Worm (Caenorhabditis elegans) whole organism, early embryonic: ENCODE data around the gene C56E6.7.

Experiments used
- F13C5.2 ChIP-seq: sonication (generic microtip); optimal IDR thresholded peaks from 2 replicates; lab custom pipeline; 2017; ENCODE audit warnings: mild to moderate bottlenecking, missing genetic modification characterization, inconsistent platforms, missing compliant biosample characterization
- aly-1 ChIP-seq: sonication (generic microtip); optimal IDR thresholded peaks from 2 replicates; lab custom pipeline; 2016; ENCODE audit warnings: missing genetic modification characterization, missing compliant biosample characterization
- ama-1 ChIP-seq: fragments of 150-350 bp; optimal IDR thresholded peaks from 2 replicates; lab custom pipeline; 2014
- ceh-13 ChIP-seq: fragments of 200-800 bp; sonication (Bioruptor generic); optimal IDR thresholded peaks from 2 replicates; lab custom pipeline; 2018; ENCODE audit warnings: mild to moderate bottlenecking, missing genetic modification characterization, missing compliant biosample characterization
- ets-7 ChIP-seq: sonication (generic microtip); optimal IDR thresholded peaks from 2 replicates; lab custom pipeline; 2016; ENCODE audit warnings: missing genotype, missing genetic modification characterization, missing compliant biosample characterization
- flt-1 ChIP-seq: fragments of 200-800 bp; sonication (Bioruptor generic); IDR thresholded peaks from 2 replicates; pipeline ENCODE4 v1.3.6; 2022; ENCODE audit warnings: missing genetic modification characterization, missing compliant biosample characterization
- hmbx-1 ChIP-seq: sonication (generic microtip); optimal IDR thresholded peaks from 2 replicates; lab custom pipeline; 2016; ENCODE audit warnings: mild to moderate bottlenecking, missing genetic modification characterization, missing compliant biosample characterization
- hmg-4 ChIP-seq: fragments of 200-800 bp; sonication (Bioruptor generic); optimal IDR thresholded peaks from 2 replicates; lab custom pipeline; 2018; ENCODE audit warnings: mild to moderate bottlenecking, missing genetic modification characterization, missing compliant biosample characterization
- hnd-1 ChIP-seq: sonication (generic microtip); optimal IDR thresholded peaks from 2 replicates; lab custom pipeline; 2016; ENCODE audit warnings: missing genetic modification characterization, missing compliant biosample characterization
- pes-1 ChIP-seq: fragments of 200-800 bp; sonication (Bioruptor generic); IDR thresholded peaks from 2 replicates; pipeline ENCODE4 v1.3.6; 2022; ENCODE audit warnings: missing genetic modification reagents, missing genetic modification characterization, missing compliant biosample characterization
- scrt-1 ChIP-seq: fragments of 200-800 bp; sonication (Bioruptor generic); IDR thresholded peaks from 2 replicates; pipeline ENCODE4 v1.3.6; 2022; ENCODE audit warnings: missing genetic modification characterization, missing compliant biosample characterization
- sea-1 ChIP-seq: fragments of 200-800 bp; sonication (Bioruptor generic); conservative IDR thresholded peaks from 2 replicates; pipeline ENCODE4 v1.3.6; 2022; ENCODE audit warnings: missing genetic modification characterization, missing compliant biosample characterization
- tbx-37 ChIP-seq: fragments of 200-800 bp; sonication (Bioruptor generic); conservative IDR thresholded peaks from 2 replicates; pipeline ENCODE4 v1.3.6; 2022; ENCODE audit warnings: missing genetic modification reagents, missing genetic modification characterization, missing compliant biosample characterization
- tra-4 ChIP-seq: sonication (generic microtip); optimal IDR thresholded peaks from 2 replicates; lab custom pipeline; 2017; ENCODE audit warnings: missing genetic modification characterization, missing compliant biosample characterization

- no peak for TF ChIP-seq ama-1 (lab: Kevin White, UChicago)
- no peak for TF ChIP-seq ets-7
- TF ChIP-seq tbx-37 (GFP tag; lab: Robert Waterston, UW) = no peak
- TF ChIP-seq pes-1 = no peak
- TF ChIP-seq tra-4 = no peak
- TF ChIP-seq ceh-13 (GFP tag; lab: Kevin White, UChicago) = no peak
- TF ChIP-seq aly-1 (tag; lab: Kevin White, UChicago) = no peak
- TF ChIP-seq flt-1 (GFP tag; lab: Robert Waterston, UW) = no peak
- TF ChIP-seq sea-1 (GFP tag; lab: Robert Waterston, UW) = no peak
- no peak for TF ChIP-seq hmbx-1 (tag; lab: Kevin White, UChicago)
- TF ChIP-seq hmg-4 = no peak
- no peak for TF ChIP-seq F13C5.2
- no peak for TF ChIP-seq hnd-1 (tag; lab: Kevin White, UChicago)
- TF ChIP-seq scrt-1 (GFP tag; lab: Robert Waterston, UW) = no peak
Observed at ce11 chrII:6513911-6514310, 2.5 kb upstream of the C56E6.7 start, which contains the start of gene R05G9R.1.
